Fruit fly (Drosophila melanogaster) whole organism, larva: ENCODE results near the gene CG4892.

Experiments used
- noc ChIP-seq: fragments of 200-800 bp; sonication (Bioruptor generic); optimal IDR thresholded peaks from 3 replicates; lab custom pipeline; 2019; ENCODE audit warnings: missing biosample characterization, mild to moderate bottlenecking, missing genetic modification characterization, moderate library complexity

The CG4892 gene

DNA sequence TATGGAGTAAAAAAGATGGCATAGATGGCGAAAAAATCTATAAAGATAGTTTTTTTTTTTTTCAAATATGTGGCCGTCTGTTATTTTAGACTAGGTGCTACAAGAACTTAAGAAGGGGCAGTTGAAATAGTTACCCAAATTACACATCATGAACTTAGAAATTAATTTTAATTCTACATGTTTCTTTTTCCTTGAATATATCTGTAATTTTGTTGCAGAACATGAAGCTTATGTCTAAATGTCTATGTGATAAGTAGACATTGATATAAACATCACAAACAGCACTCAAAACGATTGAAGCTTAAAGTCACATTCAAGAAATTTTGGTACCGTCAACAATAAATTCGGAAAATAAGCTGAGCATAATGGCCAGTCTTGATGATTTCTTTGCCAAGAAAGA lies at the start of gene CG4892:
Gene CG4892, plus strand, starts transcription at position 301 of the 400 bp plus-strand sequence.
- no peak for TF ChIP-seq noc (tag; lab: Kevin White, UChicago)

DNA sequence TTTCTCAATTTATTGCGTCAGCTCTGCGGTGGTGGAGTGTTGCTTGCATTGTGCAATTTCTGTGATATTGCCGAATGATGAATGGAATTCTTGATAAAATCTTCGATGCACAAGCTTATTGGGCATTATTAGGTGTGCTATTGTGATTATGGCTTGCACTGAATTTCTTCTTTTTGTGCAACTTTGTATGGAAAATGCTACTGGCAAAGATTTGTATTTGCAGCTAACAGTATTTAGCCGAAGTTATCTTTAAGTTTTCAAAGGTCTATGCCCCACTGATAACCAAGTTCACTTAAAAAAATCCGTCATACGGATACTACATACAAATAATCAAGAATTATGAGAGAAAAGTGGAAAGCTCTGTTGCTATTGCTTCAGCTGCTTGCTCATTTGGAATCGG lies 38.6 kb upstream of the CG4892 start, which contains the start of gene CG4891:
Gene CG4891, plus strand, starts transcription at position 301 of the 400 bp plus-strand sequence.
- TF ChIP-seq noc (tag; lab: Kevin White, UChicago) = no peak

DNA sequence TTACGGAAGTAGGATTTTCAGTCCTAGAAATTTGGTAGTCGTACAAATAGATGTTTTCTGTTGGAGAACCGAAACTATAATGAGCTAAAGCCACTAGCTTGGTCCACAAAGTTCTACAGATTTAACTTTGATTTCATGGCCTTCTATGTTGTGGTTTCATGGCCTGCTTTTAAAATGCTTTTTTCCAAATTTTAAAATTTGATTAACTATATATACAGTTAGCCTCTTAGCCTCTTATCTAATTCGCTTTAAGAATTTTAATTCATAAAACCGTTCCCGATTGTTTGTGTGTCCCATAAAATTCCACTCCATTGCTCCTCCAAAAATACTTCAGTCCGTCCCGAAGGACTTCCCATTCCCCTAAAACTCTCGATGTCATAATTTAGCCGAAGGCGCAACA lies 1.9 kb downstream of the CG4892 start, which contains the start of gene CG34168:
Gene CG34168, minus strand, starts transcription at position 101 of the 400 bp plus-strand sequence.
- no peak for TF ChIP-seq noc (tag; lab: Kevin White, UChicago)

DNA sequence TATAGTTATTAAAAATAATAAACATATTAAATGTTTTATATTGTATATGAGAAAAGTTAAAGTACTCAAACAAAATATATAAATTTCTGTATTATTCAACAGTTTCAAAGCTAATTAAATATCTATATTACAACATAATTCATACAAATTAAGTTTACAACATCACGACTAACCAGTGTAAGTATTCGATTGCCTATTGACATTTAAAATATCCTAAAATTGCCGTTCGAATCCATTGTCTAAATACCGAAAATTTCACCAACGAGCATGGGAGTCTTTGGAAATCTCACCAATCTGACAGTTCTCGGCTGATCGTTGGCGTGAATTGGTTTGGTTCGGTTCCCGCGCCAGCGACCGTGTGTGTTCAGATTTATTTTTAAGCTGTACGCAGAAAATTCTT lies 32.2 kb downstream of the CG4892 start, which contains the start of gene Ca-alpha1D:
Gene Ca-alpha1D, plus strand, starts transcription at position 301 of the 400 bp plus-strand sequence.
- TF ChIP-seq noc (tag; lab: Kevin White, UChicago) = no peak
